Fruit fly (Drosophila melanogaster) whole organism, pupa: Measurements from ENCODE around the gene CG14963.

Experiments used
- CG12605 ChIP-seq: fragments of 200-800 bp; sonication (Bioruptor generic); IDR thresholded peaks from 2 replicates; pipeline ENCODE4 v1.3.6; 2022; ENCODE audit warnings: missing biosample characterization, missing genetic modification characterization
- CG14655 ChIP-seq: fragments of 200-800 bp; sonication (Bioruptor generic); optimal IDR thresholded peaks from 3 replicates; lab custom pipeline; 2017; ENCODE audit warnings: mild to moderate bottlenecking, missing biosample characterization, missing genetic modification reagents, missing genetic modification characterization
- CG15710 ChIP-seq: fragments of 200-800 bp; sonication (Bioruptor generic); optimal IDR thresholded peaks from 2 replicates; lab custom pipeline; 2018; ENCODE audit warnings: missing biosample characterization, mild to moderate bottlenecking, missing genetic modification characterization, moderate library complexity
- CG34367 ChIP-seq: fragments of 200-800 bp; sonication (Bioruptor generic); optimal IDR thresholded peaks from 2 replicates; lab custom pipeline; 2018; ENCODE audit warnings: missing biosample characterization, mild to moderate bottlenecking, missing genetic modification characterization
- CG4496 ChIP-seq: fragments of 200-800 bp; sonication (Bioruptor generic); IDR thresholded peaks from 3 replicates; pipeline ENCODE4 v1.3.6; 2022; ENCODE audit warnings: missing biosample characterization, missing genetic modification characterization
- CG9948 ChIP-seq: fragments of 200-800 bp; sonication (Bioruptor generic); optimal IDR thresholded peaks from 2 replicates; lab custom pipeline; 2018; ENCODE audit warnings: missing biosample characterization, mild to moderate bottlenecking, missing genetic modification characterization, moderate library complexity
- D1 ChIP-seq: fragments of 200-800 bp; sonication (Bioruptor generic); optimal IDR thresholded peaks from 2 replicates; lab custom pipeline; 2018; ENCODE audit warnings: missing biosample characterization, mild to moderate bottlenecking, missing genetic modification characterization, moderate library complexity
- EcR ChIP-seq: fragments of 200-800 bp; sonication (Bioruptor generic); optimal IDR thresholded peaks from 3 replicates; lab custom pipeline; 2019; ENCODE audit warnings: missing biosample characterization, missing genetic modification characterization, mild to moderate bottlenecking, moderate library complexity, missing genetic modification reagents
- Ets98B ChIP-seq: fragments of 200-800 bp; sonication (Bioruptor generic); IDR thresholded peaks from 2 replicates; pipeline ENCODE4 v1.3.6; 2022; ENCODE audit warnings: missing biosample characterization, missing genetic modification characterization
- Pif1B ChIP-seq: fragments of 200-800 bp; sonication (Bioruptor generic); optimal IDR thresholded peaks from 3 replicates; lab custom pipeline; 2016; ENCODE audit warnings: missing biosample characterization, missing genetic modification characterization
- fd96Ca ChIP-seq: fragments of 200-800 bp; sonication (Bioruptor generic); IDR thresholded peaks from 3 replicates; pipeline ENCODE4 v1.3.6; 2022; ENCODE audit warnings: missing biosample characterization, missing genetic modification characterization
- gl ChIP-seq: fragments of 200-800 bp; sonication (Bioruptor generic); optimal IDR thresholded peaks from 2 replicates; lab custom pipeline; 2018; ENCODE audit warnings: missing biosample characterization, mild to moderate bottlenecking, missing genetic modification characterization

- TF ChIP-seq CG12605 = no peak
- TF ChIP-seq Pif1B (GFP tag; lab: Kevin White, UChicago) = no peak
- no peak for TF ChIP-seq Ets98B
- no peak for TF ChIP-seq D1
- TF ChIP-seq CG4496 = no peak
- no peak for TF ChIP-seq CG9948 (tag; lab: Kevin White, UChicago)
- no peak for TF ChIP-seq CG34367
- no peak for TF ChIP-seq gl
- no peak for TF ChIP-seq EcR (GFP tag; lab: Kevin White, UChicago)
- TF ChIP-seq fd96Ca = no peak
- TF ChIP-seq CG15710 (tag; lab: Kevin White, UChicago) = no peak
- no peak for TF ChIP-seq CG14655 (GFP tag; lab: Kevin White, UChicago)
Observed at dm6 chr3L:3189647-3190046, 17.3 kb upstream of the CG14963 start, which contains the start of the genes CG42525 and CG14958.
